Worm (Caenorhabditis elegans) whole organism, young adult: ENCODE measurements around the gene ugt-33.

ENCODE experiments used
- B0019.2 ChIP-seq: fragments of 200-800 bp; sonication (Bioruptor generic); conservative IDR thresholded peaks from 2 replicates; pipeline ENCODE4 v1.3.6; 2022; ENCODE audit warnings: missing genetic modification reagents, missing genetic modification characterization, missing compliant biosample characterization
- F57C9.4 ChIP-seq: sonication (generic microtip); optimal IDR thresholded peaks from 2 replicates; lab custom pipeline; 2017; ENCODE audit warnings: mild to moderate bottlenecking, missing genetic modification characterization, missing compliant biosample characterization
- Y79H2A.3 ChIP-seq: fragments of 200-800 bp; sonication (Bioruptor generic); conservative IDR thresholded peaks from 2 replicates; pipeline ENCODE4 v1.3.6; 2022; ENCODE audit warnings: missing genetic modification reagents, missing genetic modification characterization, missing compliant biosample characterization
- aptf-2 ChIP-seq: fragments of 200-800 bp; sonication (Bioruptor generic); conservative IDR thresholded peaks from 2 replicates; pipeline ENCODE4 v1.3.6; 2022; ENCODE audit warnings: missing genetic modification reagents, missing genetic modification characterization, missing compliant biosample characterization
- athp-1 ChIP-seq: sonication (generic microtip); optimal IDR thresholded peaks from 2 replicates; lab custom pipeline; 2017; ENCODE audit warnings: mild to moderate bottlenecking, missing genetic modification characterization, missing compliant biosample characterization
- die-1 ChIP-seq: sonication (generic microtip); optimal IDR thresholded peaks from 2 replicates; lab custom pipeline; 2016; ENCODE audit warnings: missing genotype, mild to moderate bottlenecking, missing genetic modification characterization, missing compliant biosample characterization
- dpl-1 ChIP-seq: fragments of 150-350 bp; optimal IDR thresholded peaks from 2 replicates; lab custom pipeline; 2014; ENCODE audit warnings: missing biosample characterization, missing genetic modification reagents, missing genetic modification characterization
- efl-1 ChIP-seq: fragments of 150-350 bp; optimal IDR thresholded peaks from 2 replicates; lab custom pipeline; 2014; ENCODE audit warnings: missing biosample characterization, missing genetic modification reagents, missing genetic modification characterization
- let-526 ChIP-seq: fragments of 200-800 bp; sonication (Bioruptor generic); IDR thresholded peaks from 2 replicates; pipeline ENCODE4 v1.3.6; 2022; ENCODE audit warnings: missing genetic modification reagents, missing genetic modification characterization, missing compliant biosample characterization
- nfya-1 ChIP-seq: sonication (generic microtip); optimal IDR thresholded peaks from 2 replicates; lab custom pipeline; 2017; ENCODE audit warnings: antibody characterized with exemption, missing compliant biosample characterization, missing genetic modification characterization, borderline replicate concordance; ENCODE audit not compliant: insufficient read depth
- snpc-4 ChIP-seq, 5 experiments: fragments of 150-350 bp in 1 of 5; sonication (generic microtip) in 4 of 5; optimal IDR thresholded peaks; 2 replicates each; lab custom pipeline; 2014 to 2018; ENCODE audit warnings: missing genetic modification characterization in 5 of 5, missing biosample characterization in 3 of 5, antibody characterized with exemption in 2 of 5, mild to moderate bottlenecking in 2 of 5, missing compliant biosample characterization in 2 of 5, missing genotype in 2 of 5, moderate library complexity in 2 of 5, missing genetic modification reagents in 1 of 5

ce11 chrV:10539114-10539513 lies 45.9 kb downstream of the ugt-33 start, which contains the start of gene F25D1.8:
- TF ChIP-seq B0019.2 (GFP tag; lab: Robert Waterston, UW) (no peak), aptf-2 (GFP tag; lab: Robert Waterston, UW) (no peak), snpc-4 (GFP tag; optimal IDR thresholded peaks at IDR 0.05; lab: Kevin White, UChicago) (no peak), snpc-4 (tag; optimal IDR thresholded peaks at IDR 0.05; lab: Kevin White, UChicago) (no peak), let-526 (GFP tag; lab: Robert Waterston, UW) (no peak), athp-1 (tag; lab: Kevin White, UChicago) (no peak), dpl-1 (GFP tag; lab: Kevin White, UChicago) (no peak), efl-1 (GFP tag; lab: Kevin White, UChicago) (no peak), die-1 (no peak), nfya-1 (no peak), Y79H2A.3 (GFP tag; lab: Robert Waterston, UW) (no peak), F57C9.4 (tag; lab: Kevin White, UChicago) (no peak)
